Worm (Caenorhabditis elegans): Measurements from ENCODE around the gene irld-48.

DNA sequence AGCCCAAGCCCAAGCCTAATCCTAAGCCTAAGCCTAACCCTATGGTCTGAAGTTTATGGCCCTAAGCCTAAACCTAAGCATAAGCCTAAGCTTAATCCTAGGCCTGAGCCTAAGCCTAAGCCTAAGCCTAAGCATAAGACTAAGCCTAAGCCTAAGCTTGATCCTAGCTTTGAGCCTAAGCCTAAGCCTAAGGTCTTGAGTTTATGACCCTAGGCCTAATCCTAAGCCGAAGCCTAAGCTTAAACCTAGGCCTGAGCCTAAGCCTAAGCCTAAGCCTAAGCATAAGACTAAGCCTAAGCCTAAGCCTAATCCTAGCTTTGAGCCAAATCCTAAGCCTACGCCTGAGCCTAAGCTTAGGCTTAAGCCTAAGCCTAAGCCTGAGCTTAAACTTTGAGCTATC is 23.2 kb downstream of the irld-48 start:
- TF ChIP-seq nhr-90 (tag; optimal IDR thresholded peaks at IDR 0.05): no peak
- TF ChIP-seq Y95B8A.8 (GFP tag; IDR thresholded peaks at IDR 0.05): no peak
- TF ChIP-seq mes-4 (tag; optimal IDR thresholded peaks at IDR 0.05): no peak
- no peak for TF ChIP-seq hrde-1 (tag; optimal IDR thresholded peaks at IDR 0.05; ENCODE audit: borderline replicate concordance)
- no peak for TF ChIP-seq cebp-2 (GFP tag; IDR thresholded peaks at IDR 0.05)
- TF ChIP-seq rec-8 (tag; optimal IDR thresholded peaks at IDR 0.05): no peak
- TF ChIP-seq lsy-27 (tag; optimal IDR thresholded peaks at IDR 0.05; ENCODE audit: borderline replicate concordance, insufficient read depth): no peak
- no peak for TF ChIP-seq let-607 (tag; optimal IDR thresholded peaks at IDR 0.05)
- no peak for TF ChIP-seq ztf-26 (tag; optimal IDR thresholded peaks at IDR 0.05)
- TF ChIP-seq ceh-100 (GFP tag; IDR thresholded peaks at IDR 0.05): no peak
- TF ChIP-seq F23B12.7 (tag; optimal IDR thresholded peaks at IDR 0.05; ENCODE audit: insufficient read depth): no peak
